Worm (Caenorhabditis elegans) whole organism, L1 larva: ENCODE results near the gene M163.8.

Source experiments
- C04F5.9 ChIP-seq: sonication (generic microtip); optimal IDR thresholded peaks from 2 replicates; lab custom pipeline; 2016; ENCODE audit warnings: missing genetic modification characterization, missing compliant biosample characterization
- C16A3.4 ChIP-seq: fragments of 150-350 bp; optimal IDR thresholded peaks from 2 replicates; lab custom pipeline; 2014; ENCODE audit warnings: missing biosample characterization, missing genetic modification characterization
- aha-1 ChIP-seq: fragments of 150-350 bp; optimal IDR thresholded peaks from 2 replicates; lab custom pipeline; 2014; ENCODE audit warnings: missing biosample characterization, missing genetic modification characterization
- alr-1 ChIP-seq: fragments of 200-800 bp; sonication (Bioruptor generic); optimal IDR thresholded peaks from 2 replicates; lab custom pipeline; 2018; ENCODE audit warnings: borderline replicate concordance, mild to moderate bottlenecking, missing genetic modification characterization, missing compliant biosample characterization
- ama-1 ChIP-seq: fragments of 150-350 bp; optimal IDR thresholded peaks from 2 replicates; lab custom pipeline; 2014
- ceh-63 ChIP-seq: fragments of 200-800 bp; sonication (Bioruptor generic); optimal IDR thresholded peaks from 2 replicates; lab custom pipeline; 2018; ENCODE audit warnings: mild to moderate bottlenecking, missing genetic modification characterization, missing compliant biosample characterization
- ceh-90 ChIP-seq: sonication (generic microtip); optimal IDR thresholded peaks from 2 replicates; lab custom pipeline; 2016; ENCODE audit warnings: missing genetic modification characterization, missing compliant biosample characterization
- efl-1 ChIP-seq, 4 experiments: fragments of 150-350 bp; optimal IDR thresholded peaks in 3 of 4; peaks in 1 of 4; 1 replicate in 1 of 4; 2 replicates in 3 of 4; lab custom pipeline; 2014; ENCODE audit warnings: missing biosample characterization in 2 of 4, missing genetic modification characterization in 2 of 4, missing genetic modification reagents in 2 of 4
- efl-3 ChIP-seq: fragments of 200-800 bp; sonication (Bioruptor generic); optimal IDR thresholded peaks from 2 replicates; lab custom pipeline; 2018; ENCODE audit warnings: mild to moderate bottlenecking, missing genetic modification characterization, missing compliant biosample characterization
- egl-13 ChIP-seq: sonication (generic microtip); optimal IDR thresholded peaks from 2 replicates; lab custom pipeline; 2016; ENCODE audit warnings: missing genotype, missing genetic modification reagents, missing genetic modification characterization, missing compliant biosample characterization
- elt-2 ChIP-seq: sonication (generic microtip); optimal IDR thresholded peaks from 2 replicates; lab custom pipeline; 2016; ENCODE audit warnings: missing genetic modification characterization, mild to moderate bottlenecking, inconsistent platforms, missing compliant biosample characterization, missing genetic modification reagents
- fkh-10 ChIP-seq: sonication (generic microtip); optimal IDR thresholded peaks from 2 replicates; lab custom pipeline; 2017; ENCODE audit warnings: missing biosample characterization, missing genetic modification reagents, missing genetic modification characterization
- fkh-8 ChIP-seq: sonication (generic microtip); optimal IDR thresholded peaks from 2 replicates; lab custom pipeline; 2016; ENCODE audit warnings: mild to moderate bottlenecking, missing genetic modification characterization, missing compliant biosample characterization
- fos-1 ChIP-seq: fragments of 150-350 bp; optimal IDR thresholded peaks from 2 replicates; lab custom pipeline; 2014; ENCODE audit warnings: missing biosample characterization, missing genetic modification characterization
- hlh-17 ChIP-seq: fragments of 200-800 bp; sonication (Bioruptor generic); optimal IDR thresholded peaks from 2 replicates; lab custom pipeline; 2018; ENCODE audit warnings: missing genetic modification characterization, mild to moderate bottlenecking, missing compliant biosample characterization, moderate library complexity, borderline replicate concordance
- hlh-4 ChIP-seq: sonication (generic microtip); optimal IDR thresholded peaks from 2 replicates; lab custom pipeline; 2016; ENCODE audit warnings: mild to moderate bottlenecking, missing genetic modification characterization, missing compliant biosample characterization
- hpl-2 ChIP-seq: fragments of 150-350 bp; optimal IDR thresholded peaks from 2 replicates; lab custom pipeline; 2014; ENCODE audit warnings: missing biosample characterization, missing genetic modification reagents, missing genetic modification characterization
- isw-1 ChIP-seq: fragments of 200-800 bp; sonication (Bioruptor generic); IDR thresholded peaks from 2 replicates; pipeline ENCODE4 v1.3.6; 2022; ENCODE audit warnings: missing genetic modification characterization, missing compliant biosample characterization
- jun-1 ChIP-seq: fragments of 150-350 bp; optimal IDR thresholded peaks from 2 replicates; lab custom pipeline; 2014; ENCODE audit warnings: missing biosample characterization, missing genetic modification reagents, missing genetic modification characterization
- lin-13 ChIP-seq: fragments of 150-350 bp; optimal IDR thresholded peaks from 2 replicates; lab custom pipeline; 2014; ENCODE audit warnings: missing biosample characterization, missing genetic modification reagents, missing genetic modification characterization
- lin-14 ChIP-seq: fragments of 200-800 bp; sonication (Bioruptor generic); optimal IDR thresholded peaks from 2 replicates; lab custom pipeline; 2018; ENCODE audit warnings: mild to moderate bottlenecking, missing genetic modification characterization, moderate library complexity, missing compliant biosample characterization
- lin-35 ChIP-seq, 2 experiments: fragments of 150-350 bp; optimal IDR thresholded peaks; 2 replicates each; lab custom pipeline; 2014; ENCODE audit warnings: missing biosample characterization in 2 of 2, missing genetic modification characterization in 2 of 2, missing genetic modification reagents in 2 of 2
- lin-39 ChIP-seq: fragments of 150-350 bp; optimal IDR thresholded peaks from 2 replicates; lab custom pipeline; 2014; ENCODE audit warnings: missing biosample characterization, missing genetic modification reagents, missing genetic modification characterization
- lir-3 ChIP-seq: sonication (generic microtip); optimal IDR thresholded peaks from 2 replicates; lab custom pipeline; 2016; ENCODE audit warnings: mild to moderate bottlenecking, missing genetic modification characterization, moderate library complexity, missing compliant biosample characterization; ENCODE audit not compliant: poor library complexity
- mdl-1 ChIP-seq, 2 experiments: fragments of 150-350 bp; optimal IDR thresholded peaks; 2 replicates each; lab custom pipeline; 2014 to 2017; ENCODE audit warnings: missing biosample characterization in 2 of 2, missing genetic modification characterization in 2 of 2, inconsistent platforms in 1 of 2
- mef-2 ChIP-seq: fragments of 150-350 bp; optimal IDR thresholded peaks from 2 replicates; lab custom pipeline; 2014; ENCODE audit warnings: missing biosample characterization, missing genetic modification characterization
- mep-1 ChIP-seq: fragments of 150-350 bp; optimal IDR thresholded peaks from 2 replicates; lab custom pipeline; 2014; ENCODE audit warnings: missing biosample characterization, missing genetic modification characterization
- nhr-12 ChIP-seq: sonication (generic microtip); optimal IDR thresholded peaks from 2 replicates; lab custom pipeline; 2017; ENCODE audit warnings: missing biosample characterization, missing genetic modification characterization
- nhr-20 ChIP-seq: sonication (generic microtip); optimal IDR thresholded peaks from 2 replicates; lab custom pipeline; 2016; ENCODE audit warnings: mild to moderate bottlenecking, missing genetic modification characterization, missing compliant biosample characterization
- nhr-237 ChIP-seq: fragments of 150-350 bp; optimal IDR thresholded peaks from 2 replicates; lab custom pipeline; 2014; ENCODE audit warnings: missing biosample characterization, missing genetic modification characterization
- nhr-28 ChIP-seq: fragments of 150-350 bp; optimal IDR thresholded peaks from 2 replicates; lab custom pipeline; 2014; ENCODE audit warnings: missing biosample characterization, missing genetic modification characterization
- nhr-71 ChIP-seq: sonication (generic microtip); optimal IDR thresholded peaks from 2 replicates; lab custom pipeline; 2016; ENCODE audit warnings: mild to moderate bottlenecking, missing genetic modification characterization, moderate library complexity, missing compliant biosample characterization
- nhr-85 ChIP-seq: sonication (generic microtip); peaks from one replicate; lab custom pipeline; 2016; ENCODE audit warnings: missing genetic modification characterization, inconsistent platforms, missing compliant biosample characterization
- pag-3 ChIP-seq: sonication (generic microtip); optimal IDR thresholded peaks from 2 replicates; lab custom pipeline; 2017; ENCODE audit warnings: missing genetic modification characterization, mild to moderate bottlenecking, missing compliant biosample characterization, antibody characterized with exemption, borderline replicate concordance; ENCODE audit not compliant: insufficient read depth
- rnt-1 ChIP-seq: sonication (generic microtip); optimal IDR thresholded peaks from 2 replicates; lab custom pipeline; 2016; ENCODE audit warnings: mild to moderate bottlenecking, missing genetic modification characterization, moderate library complexity, missing compliant biosample characterization
- skn-1 ChIP-seq: fragments of 150-350 bp; optimal IDR thresholded peaks from 2 replicates; lab custom pipeline; 2014; ENCODE audit warnings: missing biosample characterization, missing genetic modification characterization
- snu-23 ChIP-seq: sonication (generic microtip); optimal IDR thresholded peaks from 2 replicates; lab custom pipeline; 2016; ENCODE audit warnings: missing genetic modification characterization, missing compliant biosample characterization
- sox-4 ChIP-seq: sonication (generic microtip); optimal IDR thresholded peaks from 2 replicates; lab custom pipeline; 2016; ENCODE audit warnings: missing genetic modification characterization, missing compliant biosample characterization
- sptf-1 ChIP-seq: fragments of 150-350 bp; optimal IDR thresholded peaks from 2 replicates; lab custom pipeline; 2014; ENCODE audit warnings: missing biosample characterization, missing genetic modification characterization
- sup-37 ChIP-seq: fragments of 200-800 bp; sonication (Bioruptor generic); optimal IDR thresholded peaks from 2 replicates; lab custom pipeline; 2018; ENCODE audit warnings: mild to moderate bottlenecking, missing genetic modification characterization, missing compliant biosample characterization
- swsn-7 ChIP-seq: sonication (generic microtip); optimal IDR thresholded peaks from 2 replicates; lab custom pipeline; 2016; ENCODE audit warnings: missing genetic modification characterization, missing compliant biosample characterization
- tbx-2 ChIP-seq: sonication (generic microtip); optimal IDR thresholded peaks from 2 replicates; lab custom pipeline; 2016; ENCODE audit warnings: missing genetic modification characterization, missing compliant biosample characterization
- unc-130 ChIP-seq: fragments of 150-350 bp; optimal IDR thresholded peaks from 2 replicates; lab custom pipeline; 2017; ENCODE audit warnings: missing biosample characterization, missing genetic modification characterization, inconsistent platforms
- unc-62 ChIP-seq: fragments of 150-350 bp; optimal IDR thresholded peaks from 2 replicates; lab custom pipeline; 2014; ENCODE audit warnings: missing biosample characterization, missing genetic modification reagents, missing genetic modification characterization
- unc-86 ChIP-seq: sonication (generic microtip); optimal IDR thresholded peaks from 2 replicates; lab custom pipeline; 2016; ENCODE audit warnings: missing genetic modification characterization, missing compliant biosample characterization
- unc-98 ChIP-seq: fragments of 200-800 bp; sonication (Bioruptor generic); IDR thresholded peaks from 2 replicates; pipeline ENCODE4 v1.3.6; 2022; ENCODE audit warnings: missing genetic modification characterization, missing compliant biosample characterization
- xbp-1 ChIP-seq: sonication (generic microtip); optimal IDR thresholded peaks from 2 replicates; lab custom pipeline; 2016; ENCODE audit warnings: missing genetic modification characterization, missing compliant biosample characterization
- zag-1 ChIP-seq: fragments of 150-350 bp; optimal IDR thresholded peaks from 2 replicates; lab custom pipeline; 2014; ENCODE audit warnings: missing biosample characterization, missing genetic modification characterization
- zip-4 ChIP-seq: fragments of 200-800 bp; sonication (Bioruptor generic); optimal IDR thresholded peaks from 2 replicates; lab custom pipeline; 2018; ENCODE audit warnings: mild to moderate bottlenecking, missing genetic modification characterization, moderate library complexity, missing compliant biosample characterization
- ztf-11 ChIP-seq, 2 experiments: sonication (generic microtip); optimal IDR thresholded peaks; 2 replicates each; lab custom pipeline; 2016 to 2017; ENCODE audit warnings: missing genetic modification characterization in 2 of 2, missing biosample characterization in 1 of 2, missing compliant biosample characterization in 1 of 2

Gene M163.8

ce11 chrX:14525325-14526305 is 40.7 kb downstream of the M163.8 start (continued):
- TF ChIP-seq egl-13 (tag; lab: Kevin White, UChicago), result peak; percentile 99
- peak; percentile 92 for TF ChIP-seq isw-1
- peak; percentile 100 for TF ChIP-seq fkh-10
- TF ChIP-seq unc-86 (tag; lab: Kevin White, UChicago), result peak; percentile 97
- TF ChIP-seq aha-1 (tag; lab: Kevin White, UChicago), result peak; percentile 94
- TF ChIP-seq nhr-237 (tag; lab: Kevin White, UChicago), result peak; percentile 99
- peak; percentile 98 for TF ChIP-seq nhr-20
- peak; percentile 100 for TF ChIP-seq jun-1 (tag; lab: Kevin White, UChicago)
- peak; percentile 77 for TF ChIP-seq unc-62
- TF ChIP-seq lin-13, result peak; percentile 94
- TF ChIP-seq zip-4 (GFP tag; lab: Kevin White, UChicago), result peak; percentile 97
- TF ChIP-seq pag-3 (tag; lab: Kevin White, UChicago), result peak; percentile 60
- TF ChIP-seq nhr-71 (tag; lab: Kevin White, UChicago), result peak; percentile 99
- peak; percentile 32 for TF ChIP-seq ceh-90
- no peak for TF ChIP-seq ama-1 (lab: Kevin White, UChicago)
- TF ChIP-seq mef-2 (tag; lab: Kevin White, UChicago), result peak; percentile 90
- peak; percentile 99 for TF ChIP-seq rnt-1 (tag; lab: Kevin White, UChicago)
- peak; percentile 79 to 93 for TF ChIP-seq lin-35 (GFP tag; optimal IDR thresholded peaks at IDR 0.05; lab: Kevin White, UChicago)
- peak; percentile 99 for TF ChIP-seq swsn-7 (tag; lab: Kevin White, UChicago)
- TF ChIP-seq nhr-85 (tag; lab: Kevin White, UChicago), result peak; percentile 99
- TF ChIP-seq sptf-1, result no peak
- peak; percentile 100 for TF ChIP-seq mep-1
- peak; percentile 91 for TF ChIP-seq C04F5.9 (tag; lab: Kevin White, UChicago)
- peak; percentile 98 for TF ChIP-seq fos-1 (tag; lab: Kevin White, UChicago)
- peak; percentile 96 for TF ChIP-seq fkh-8 (tag; lab: Kevin White, UChicago)
- TF ChIP-seq efl-3 (GFP tag; lab: Kevin White, UChicago), result peak; percentile 96
- no peak for TF ChIP-seq alr-1 (tag; lab: Kevin White, UChicago)
- TF ChIP-seq tbx-2, result peak; percentile 99
- peak; percentile 99 for TF ChIP-seq skn-1 (tag; lab: Kevin White, UChicago)
- TF ChIP-seq hpl-2 (GFP tag; lab: Kevin White, UChicago), result peak; percentile 97
- TF ChIP-seq nhr-28 (tag; lab: Kevin White, UChicago), result peak; percentile 29
- peak; percentile 93 for TF ChIP-seq unc-98 (GFP tag; lab: Robert Waterston, UW)
- peak; percentile 96 for TF ChIP-seq xbp-1
- TF ChIP-seq hlh-4, result peak; percentile 23
- peak; percentile 98 for TF ChIP-seq sox-4 (tag; lab: Kevin White, UChicago)
- TF ChIP-seq hlh-17 (GFP tag; lab: Kevin White, UChicago), result no peak
- peak; percentile 83 for TF ChIP-seq nhr-12 (tag; lab: Kevin White, UChicago)
- peak; percentile 100 for TF ChIP-seq lin-39 (tag; lab: Kevin White, UChicago)
- peak; percentile 98 for TF ChIP-seq zag-1
- peak; percentile 86 to 90 for TF ChIP-seq efl-1 (optimal IDR thresholded peaks at IDR 0.05; lab: Kevin White, UChicago)
- TF ChIP-seq efl-1 (GFP tag; optimal IDR thresholded peaks at IDR 0.05 in 1 of 2; lab: Kevin White, UChicago), result peak; percentile 56 to 96
- peak; percentile 93 for TF ChIP-seq sup-37 (GFP tag; lab: Kevin White, UChicago)
- TF ChIP-seq lin-14 (GFP tag; lab: Kevin White, UChicago), result peak; percentile 99
- peak; percentile 99 for TF ChIP-seq ceh-63
- TF ChIP-seq lir-3 (tag; lab: Kevin White, UChicago), result peak; percentile 91
- peak; percentile 86 to 98 for TF ChIP-seq ztf-11 (tag; optimal IDR thresholded peaks at IDR 0.05; lab: Kevin White, UChicago)
- peak; percentile 89 for TF ChIP-seq elt-2
- peak; percentile 100 for TF ChIP-seq snu-23
- TF ChIP-seq C16A3.4 (tag; lab: Kevin White, UChicago), result peak; percentile 99
- TF ChIP-seq unc-130 (tag; lab: Kevin White, UChicago), result peak; percentile 92
- peak in 1 of 2 experiments; percentile 95 for TF ChIP-seq mdl-1 (tag; optimal IDR thresholded peaks at IDR 0.05; lab: Kevin White, UChicago)
